Worm (Caenorhabditis elegans) whole organism, late embryonic: ENCODE results near the gene F40G12.2.

Experiments used
- K09A11.1 ChIP-seq: sonication (generic microtip); optimal IDR thresholded peaks from 2 replicates; lab custom pipeline; 2017; ENCODE audit warnings: antibody characterized with exemption, mild to moderate bottlenecking, missing genetic modification characterization, missing compliant biosample characterization; ENCODE audit not compliant: insufficient read depth
- ama-1 ChIP-seq: fragments of 150-350 bp; optimal IDR thresholded peaks from 2 replicates; lab custom pipeline; 2014
- ceh-2 ChIP-seq: sonication (generic microtip); optimal IDR thresholded peaks from 2 replicates; lab custom pipeline; 2016; ENCODE audit warnings: missing genotype, missing genetic modification characterization, missing compliant biosample characterization
- ceh-45 ChIP-seq: fragments of 200-800 bp; sonication (Bioruptor generic); IDR thresholded peaks from 2 replicates; pipeline ENCODE4 v1.3.6; 2022; ENCODE audit warnings: missing genetic modification reagents, missing genetic modification characterization, missing compliant biosample characterization
- elt-2 ChIP-seq: sonication (generic microtip); optimal IDR thresholded peaks from 2 replicates; lab custom pipeline; 2016; ENCODE audit warnings: missing genetic modification reagents, missing genetic modification characterization, missing compliant biosample characterization
- fkh-10 ChIP-seq: fragments of 150-350 bp; optimal IDR thresholded peaks from 2 replicates; lab custom pipeline; 2014; ENCODE audit warnings: missing biosample characterization, missing genetic modification reagents, missing genetic modification characterization
- nfya-1 ChIP-seq: sonication (generic microtip); optimal IDR thresholded peaks from 2 replicates; lab custom pipeline; 2017; ENCODE audit warnings: missing genetic modification characterization, mild to moderate bottlenecking, missing compliant biosample characterization, antibody characterized with exemption, moderate library complexity
- pqm-1 ChIP-seq: sonication (generic microtip); optimal IDR thresholded peaks from 2 replicates; lab custom pipeline; 2016; ENCODE audit warnings: missing genetic modification characterization, missing compliant biosample characterization
- syd-9 ChIP-seq: sonication (generic microtip); optimal IDR thresholded peaks from 2 replicates; lab custom pipeline; 2016; ENCODE audit warnings: mild to moderate bottlenecking, missing genetic modification characterization, moderate library complexity, missing compliant biosample characterization
- unc-55 ChIP-seq: sonication (generic microtip); optimal IDR thresholded peaks from 2 replicates; lab custom pipeline; 2017; ENCODE audit warnings: missing biosample characterization, missing genetic modification reagents, missing genetic modification characterization

DNA sequence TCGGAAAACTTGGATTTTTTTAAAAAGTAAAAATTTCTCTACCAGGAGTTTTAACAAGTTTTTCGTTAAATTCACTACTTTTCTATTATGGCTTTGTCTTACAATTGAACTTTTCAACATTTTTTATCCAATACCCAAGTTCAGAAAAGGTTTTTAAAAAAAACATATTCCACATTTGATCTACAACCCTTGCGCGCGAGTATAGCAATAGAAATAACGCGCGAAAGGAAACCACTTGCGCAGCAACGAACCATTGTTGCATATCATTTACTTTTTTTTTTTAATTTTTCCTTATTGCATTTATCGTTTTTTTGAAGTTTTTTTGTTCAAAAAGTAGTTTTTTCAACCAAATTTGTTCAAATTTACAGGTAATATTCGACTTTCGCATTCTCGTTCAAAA, 25.1 kb upstream of the F40G12.2 start, which contains the start of gene F40G12.11:
- TF ChIP-seq unc-55 (GFP tag; lab: Kevin White, UChicago) (no peak), ama-1 (lab: Kevin White, UChicago) (no peak), pqm-1 (tag; lab: Kevin White, UChicago) (no peak), K09A11.1 (tag; lab: Kevin White, UChicago) (no peak), fkh-10 (no peak), ceh-45 (GFP tag; lab: Robert Waterston, UW) (no peak), nfya-1 (tag; lab: Kevin White, UChicago) (no peak), ceh-2 (tag; lab: Kevin White, UChicago) (no peak), elt-2 (no peak), syd-9 (tag; lab: Kevin White, UChicago) (no peak)
